Fruit fly (Drosophila melanogaster): ENCODE results near the gene CG43288.

dm6 chrX:4225020-4225419 lies 12.2 kb downstream of the CG43288 start:
- TF ChIP-seq kay (GFP tag; ENCODE audit: borderline replicate concordance), result no peak
- TF ChIP-seq CG11617 (GFP tag; optimal IDR thresholded peaks at IDR 0.05), result no peak
- no peak for TF ChIP-seq bab1 (GFP tag; optimal IDR thresholded peaks at IDR 0.05)
- TF ChIP-seq CG5204 (GFP tag; optimal IDR thresholded peaks at IDR 0.05), result no peak
- TF ChIP-seq CG7045 (GFP tag; optimal IDR thresholded peaks at IDR 0.05), result no peak
- no peak for TF ChIP-seq CG12768 (GFP tag; optimal IDR thresholded peaks at IDR 0.05)
- no peak for TF ChIP-seq CG14711 (tag; optimal IDR thresholded peaks at IDR 0.05)
- no peak for TF ChIP-seq Mnt (GFP tag; optimal IDR thresholded peaks at IDR 0.05)
- TF ChIP-seq cnc (optimal IDR thresholded peaks at IDR 0.05), result no peak
- TF ChIP-seq toe (GFP tag; optimal IDR thresholded peaks at IDR 0.05), result no peak

All from whole organism, adult.